Fruit fly (Drosophila melanogaster) whole organism, wandering third instar larva: ENCODE results near the gene CG7231.
A peak's percentile ranks its signal among the peaks of the same experiment; 100 is the strongest.

Experiments used
- CG32264 ChIP-seq: fragments of 200-800 bp; sonication (Bioruptor generic); optimal IDR thresholded peaks from 2 replicates; lab custom pipeline; 2016; ENCODE audit warnings: missing biosample characterization, missing genetic modification characterization
- CG9705 ChIP-seq: fragments of 200-800 bp; sonication (Bioruptor generic); optimal IDR thresholded peaks from 2 replicates; lab custom pipeline; 2018; ENCODE audit warnings: missing biosample characterization, mild to moderate bottlenecking, missing genetic modification characterization
- CrebA ChIP-seq: fragments of 200-800 bp; sonication (Bioruptor generic); optimal IDR thresholded peaks from 2 replicates; lab custom pipeline; 2016; ENCODE audit warnings: missing biosample characterization, mild to moderate bottlenecking, missing genetic modification characterization, borderline replicate concordance
- Dfd ChIP-seq: fragments of >200 bp; optimal IDR thresholded peaks from 2 replicates; lab custom pipeline; 2017; ENCODE audit warnings: missing biosample characterization, missing genetic modification characterization
- Dif ChIP-seq: fragments of 200-275, 200-300 bp; sonication (Bioruptor generic); optimal IDR thresholded peaks from 2 replicates; lab custom pipeline; 2018; ENCODE audit warnings: missing biosample characterization, missing genetic modification characterization; ENCODE audit not compliant: partially characterized antibody
- GATAd ChIP-seq: sonication (Bioruptor generic); optimal IDR thresholded peaks from 2 replicates; lab custom pipeline; 2016; ENCODE audit warnings: missing biosample characterization, missing genetic modification characterization
- HLH106 ChIP-seq: fragments of 200-800 bp; optimal IDR thresholded peaks from 3 replicates; lab custom pipeline; 2019; ENCODE audit warnings: missing biosample characterization, mild to moderate bottlenecking, missing genetic modification characterization, moderate library complexity
- Hnf4 ChIP-seq: fragments of 200-800 bp; sonication (Bioruptor generic); optimal IDR thresholded peaks from 2 replicates; lab custom pipeline; 2016; ENCODE audit warnings: missing biosample characterization, mild to moderate bottlenecking, missing genetic modification characterization
- Hr78 ChIP-seq: fragments of >200 bp; optimal IDR thresholded peaks from 2 replicates; lab custom pipeline; 2017; ENCODE audit warnings: missing biosample characterization, missing genetic modification characterization
- Hr83 ChIP-seq: fragments of 200-300 bp; sonication (Bioruptor generic); optimal IDR thresholded peaks from 2 replicates; lab custom pipeline; 2016; ENCODE audit warnings: missing biosample characterization, mild to moderate bottlenecking, missing genetic modification characterization, moderate library complexity; ENCODE audit not compliant: poor library complexity, severe bottlenecking
- Jra ChIP-seq: sonication (Bioruptor generic); optimal IDR thresholded peaks from 2 replicates; lab custom pipeline; 2016; ENCODE audit warnings: missing biosample characterization, missing genetic modification characterization
- Mio ChIP-seq: sonication (Bioruptor generic); optimal IDR thresholded peaks from 2 replicates; lab custom pipeline; 2016; ENCODE audit warnings: missing biosample characterization, missing genetic modification characterization
- Myc ChIP-seq: fragments of >200 bp; optimal IDR thresholded peaks from 2 replicates; lab custom pipeline; 2017
- N ChIP-seq: fragments of >200 bp; optimal IDR thresholded peaks from 2 replicates; lab custom pipeline; 2018; ENCODE audit warnings: missing biosample characterization, missing external identifiers, missing genetic modification characterization
- OdsH ChIP-seq: fragments of 200-800 bp; sonication (Bioruptor generic); optimal IDR thresholded peaks from 2 replicates; lab custom pipeline; 2016; ENCODE audit warnings: missing biosample characterization, mild to moderate bottlenecking, missing genetic modification characterization
- Rel ChIP-seq, 2 experiments: fragments of 200-800 bp; sonication (Bioruptor generic) in 1 of 2; optimal IDR thresholded peaks; 2 replicates in 1 of 2; 3 replicates in 1 of 2; lab custom pipeline; 2016 to 2019; ENCODE audit warnings: mild to moderate bottlenecking in 2 of 2, missing biosample characterization in 2 of 2, missing genetic modification characterization in 2 of 2, moderate library complexity in 1 of 2
- Sp1 ChIP-seq: fragments of 200-800 bp; sonication (Bioruptor generic); optimal IDR thresholded peaks from 3 replicates; lab custom pipeline; 2019; ENCODE audit warnings: missing biosample characterization, mild to moderate bottlenecking, missing genetic modification characterization, moderate library complexity
- Vsx2 ChIP-seq: fragments of 200-300, 225-300 bp; sonication (Bioruptor generic); optimal IDR thresholded peaks from 2 replicates; lab custom pipeline; 2018; ENCODE audit warnings: missing biosample characterization, missing genetic modification characterization; ENCODE audit not compliant: partially characterized antibody
- br ChIP-seq: fragments of 200-800 bp; sonication (Bioruptor generic); optimal IDR thresholded peaks from 2 replicates; lab custom pipeline; 2016; ENCODE audit warnings: missing biosample characterization, missing genetic modification characterization
- brk ChIP-seq: fragments of 200-800 bp; sonication (Bioruptor generic); optimal IDR thresholded peaks from 2 replicates; lab custom pipeline; 2016; ENCODE audit warnings: missing biosample characterization, mild to moderate bottlenecking, missing genetic modification characterization
- dl ChIP-seq, 2 experiments: fragments of 175-275, 200-275 bp in 1 of 2; fragments of 200-275 bp in 1 of 2; sonication (Bioruptor generic); optimal IDR thresholded peaks; lab custom pipeline; 2018; ENCODE audit warnings: mild to moderate bottlenecking in 2 of 2, missing biosample characterization in 2 of 2, missing genetic modification characterization in 2 of 2, moderate library complexity in 2 of 2; ENCODE audit not compliant: partially characterized antibody in 2 of 2, insufficient read depth in 1 of 2
- dmrt93B ChIP-seq: fragments of 200-800 bp; sonication (Bioruptor generic); optimal IDR thresholded peaks from 2 replicates; lab custom pipeline; 2018; ENCODE audit warnings: missing biosample characterization, mild to moderate bottlenecking, missing genetic modification characterization
- dsf ChIP-seq: sonication (Bioruptor generic); optimal IDR thresholded peaks from 2 replicates; lab custom pipeline; 2016; ENCODE audit warnings: missing biosample characterization, missing genetic modification characterization, borderline replicate concordance
- ey ChIP-seq: fragments of 200-800 bp; sonication (Bioruptor generic); optimal IDR thresholded peaks from 2 replicates; lab custom pipeline; 2016; ENCODE audit warnings: missing biosample characterization, missing genetic modification characterization
- foxo ChIP-seq, 2 experiments: fragments of 200-800 bp; sonication (Bioruptor generic); optimal IDR thresholded peaks; 2 replicates in 1 of 2; 3 replicates in 1 of 2; lab custom pipeline; 2016 to 2017; ENCODE audit warnings: missing biosample characterization in 2 of 2, missing genetic modification characterization in 2 of 2
- fru ChIP-seq: fragments of 200-800 bp; sonication (Bioruptor generic); optimal IDR thresholded peaks from 3 replicates; lab custom pipeline; 2016; ENCODE audit warnings: missing biosample characterization, mild to moderate bottlenecking, missing genetic modification characterization
- h ChIP-seq: fragments of 200-800 bp; sonication (Bioruptor generic); optimal IDR thresholded peaks from 3 replicates; lab custom pipeline; 2016; ENCODE audit warnings: missing biosample characterization, mild to moderate bottlenecking, missing genetic modification characterization
- jim ChIP-seq: fragments of 175-275, 200-325 bp; sonication (Bioruptor generic); optimal IDR thresholded peaks from 2 replicates; lab custom pipeline; 2016; ENCODE audit warnings: missing biosample characterization, mild to moderate bottlenecking, missing genetic modification characterization
- lola ChIP-seq: fragments of >200 bp; optimal IDR thresholded peaks from 2 replicates; lab custom pipeline; 2017; ENCODE audit warnings: missing biosample characterization, missing genetic modification characterization
- pan ChIP-seq: fragments of >200 bp; optimal IDR thresholded peaks from 2 replicates; lab custom pipeline; 2017
- psq ChIP-seq: fragments of 200-800 bp; sonication (Bioruptor generic); optimal IDR thresholded peaks from 3 replicates; lab custom pipeline; 2017; ENCODE audit warnings: missing biosample characterization, mild to moderate bottlenecking, missing genetic modification characterization, moderate library complexity
- rgr ChIP-seq: fragments of 200-800 bp; sonication (Bioruptor generic); optimal IDR thresholded peaks from 3 replicates; lab custom pipeline; 2016; ENCODE audit warnings: missing biosample characterization, mild to moderate bottlenecking, missing genetic modification characterization
- sage ChIP-seq: fragments of 200-800 bp; sonication (Bioruptor generic); optimal IDR thresholded peaks from 2 replicates; lab custom pipeline; 2016; ENCODE audit warnings: missing biosample characterization, mild to moderate bottlenecking, missing genetic modification characterization
- sv ChIP-seq: fragments of 200-800 bp; sonication (Bioruptor generic); optimal IDR thresholded peaks from 3 replicates; lab custom pipeline; 2016; ENCODE audit warnings: missing biosample characterization, missing genetic modification characterization
- tai ChIP-seq: sonication (Bioruptor generic); optimal IDR thresholded peaks from 2 replicates; lab custom pipeline; 2016; ENCODE audit warnings: missing biosample characterization, missing genetic modification characterization
- usp ChIP-seq: fragments of >200 bp; optimal IDR thresholded peaks from 2 replicates; lab custom pipeline; 2017; ENCODE audit warnings: missing biosample characterization, missing genetic modification characterization
- woc ChIP-seq: sonication (Bioruptor generic); optimal IDR thresholded peaks from 2 replicates; lab custom pipeline; 2016; ENCODE audit warnings: missing biosample characterization, mild to moderate bottlenecking, missing genetic modification characterization

Gene CG7231

DNA sequence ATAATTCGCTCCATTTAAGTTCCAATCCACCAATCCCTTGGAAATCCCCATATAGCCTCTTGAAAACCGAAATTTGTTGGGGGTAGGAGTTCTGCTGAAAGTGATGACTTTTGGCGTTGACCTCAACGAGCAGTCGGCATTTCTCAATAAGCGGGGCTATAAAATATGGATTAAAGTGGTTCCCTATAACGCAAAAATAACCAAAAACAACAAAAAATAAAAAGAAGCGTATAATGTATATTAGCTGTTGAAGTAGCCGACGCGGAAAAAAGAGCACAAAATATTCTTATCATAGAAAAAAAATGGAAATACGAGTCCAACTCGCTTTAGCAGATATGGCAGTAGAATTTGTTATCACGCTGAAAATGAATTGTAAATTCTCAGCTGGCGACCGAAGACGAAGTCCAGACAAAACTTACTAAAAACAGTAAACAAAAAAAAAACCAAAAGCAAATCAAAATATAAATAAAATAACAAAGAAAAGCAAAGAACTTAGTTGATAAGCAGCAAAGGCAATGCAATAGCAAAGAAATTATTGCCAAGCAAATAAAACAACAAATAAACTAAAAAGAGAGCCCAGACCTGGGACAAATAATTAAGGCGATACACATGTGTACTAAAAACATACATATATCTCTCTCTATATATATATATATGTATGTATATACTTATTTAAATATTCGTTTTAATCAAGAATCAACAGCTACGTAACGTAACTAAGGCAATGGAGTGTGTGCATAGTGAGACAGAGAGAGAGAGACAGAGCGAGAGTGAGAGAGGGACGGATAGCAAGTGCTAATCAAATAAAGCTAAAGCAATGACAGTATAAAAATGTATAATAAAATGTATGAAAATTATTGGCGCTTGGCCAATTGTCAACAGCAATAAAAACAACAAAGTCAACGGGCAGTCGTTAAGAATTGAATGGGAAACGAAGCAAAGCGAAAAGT is 22.9 kb upstream of the CG7231 start (continued):
- no peak for TF ChIP-seq usp
- no peak for TF ChIP-seq Jra (GFP tag; lab: Kevin White, UChicago)
- no peak for TF ChIP-seq dmrt93B
- no peak for TF ChIP-seq sv
- no peak for TF ChIP-seq dl (GFP tag; optimal IDR thresholded peaks at IDR 0.05; lab: Kevin White, UChicago; ENCODE audit: insufficient read depth in 1 of 2, partially characterized antibody in 2 of 2)
- TF ChIP-seq, all 38 proteins: peak for 14

DNA sequence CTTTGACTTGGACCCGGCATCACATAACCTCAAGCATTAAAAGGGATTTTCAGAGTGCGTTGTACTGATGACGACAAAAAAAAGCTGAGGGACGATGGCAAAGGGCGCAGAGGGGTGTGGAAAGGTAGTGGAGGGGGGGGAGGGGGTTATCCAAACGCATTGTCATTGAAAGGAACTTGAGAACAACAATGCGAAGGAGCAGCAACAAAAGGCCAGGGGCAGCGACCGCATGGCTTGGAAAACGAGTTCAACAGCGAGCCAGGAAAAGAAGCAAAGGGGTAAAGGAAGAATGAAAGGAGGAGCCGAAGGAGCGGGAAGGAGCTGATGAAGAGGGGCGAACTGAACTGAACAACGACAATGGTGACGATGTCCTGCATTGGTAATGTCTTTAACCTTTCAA is 21.5 kb upstream of the CG7231 start:
- TF ChIP-seq GATAd (GFP tag; lab: Kevin White, UChicago) (no peak), Hr78 (GFP tag; lab: Kevin White, UChicago) (no peak), psq (GFP tag; lab: Kevin White, UChicago) (peak; percentile 35), Hnf4 (GFP tag; lab: Kevin White, UChicago) (no peak), OdsH (no peak), fru (GFP tag; lab: Kevin White, UChicago) (no peak), Vsx2 (GFP tag; lab: Kevin White, UChicago) (peak; percentile 44), pan (lab: Kevin White, UChicago) (no peak), br (GFP tag; lab: Kevin White, UChicago) (no peak)

DNA sequence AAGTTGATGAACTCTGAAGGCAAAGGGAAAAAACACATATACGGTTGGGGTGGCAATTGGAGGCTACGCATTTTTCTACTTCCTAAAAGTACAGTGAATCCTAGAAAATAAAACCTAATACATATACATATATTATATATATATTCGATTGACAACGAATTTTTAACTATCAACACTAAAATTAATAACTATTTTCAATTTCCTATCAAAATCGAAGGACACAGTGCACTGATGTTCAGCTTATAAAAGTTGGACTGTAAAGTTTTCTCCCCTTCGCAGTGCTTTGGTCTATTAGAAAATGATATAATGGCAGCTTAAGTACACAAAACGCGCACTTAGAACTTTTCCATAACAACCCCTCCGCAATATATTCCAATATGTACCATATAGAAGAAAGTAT is 20.9 kb upstream of the CG7231 start:
- TF ChIP-seq Jra (GFP tag; lab: Kevin White, UChicago) = no peak
- TF ChIP-seq N (GFP tag; lab: Kevin White, UChicago) = no peak
- TF ChIP-seq pan (lab: Kevin White, UChicago) = no peak
- no peak for TF ChIP-seq OdsH
- no peak for TF ChIP-seq Myc
- no peak for TF ChIP-seq jim (GFP tag; lab: Kevin White, UChicago)
- TF ChIP-seq Dfd (GFP tag; lab: Kevin White, UChicago) = no peak
- no peak for TF ChIP-seq Vsx2 (GFP tag; lab: Kevin White, UChicago)
- no peak for TF ChIP-seq psq (GFP tag; lab: Kevin White, UChicago)
- no peak for TF ChIP-seq foxo (GFP tag; optimal IDR thresholded peaks at IDR 0.05; lab: Kevin White, UChicago)
- TF ChIP-seq Rel (GFP tag; optimal IDR thresholded peaks at IDR 0.05; lab: Kevin White, UChicago) = no peak
- TF ChIP-seq Rel (tag; optimal IDR thresholded peaks at IDR 0.05; lab: Kevin White, UChicago) = no peak
- no peak for TF ChIP-seq Hr78 (GFP tag; lab: Kevin White, UChicago)
- TF ChIP-seq dmrt93B = no peak
- TF ChIP-seq Hnf4 (GFP tag; lab: Kevin White, UChicago) = no peak
- TF ChIP-seq CrebA (GFP tag; lab: Kevin White, UChicago) = no peak
- TF ChIP-seq CG32264 (GFP tag; lab: Kevin White, UChicago) = no peak
- no peak for TF ChIP-seq CG9705 (GFP tag; lab: Kevin White, UChicago)
- TF ChIP-seq Hr83 (GFP tag; lab: Kevin White, UChicago) = no peak
- TF ChIP-seq sage (GFP tag; lab: Kevin White, UChicago) = no peak

DNA sequence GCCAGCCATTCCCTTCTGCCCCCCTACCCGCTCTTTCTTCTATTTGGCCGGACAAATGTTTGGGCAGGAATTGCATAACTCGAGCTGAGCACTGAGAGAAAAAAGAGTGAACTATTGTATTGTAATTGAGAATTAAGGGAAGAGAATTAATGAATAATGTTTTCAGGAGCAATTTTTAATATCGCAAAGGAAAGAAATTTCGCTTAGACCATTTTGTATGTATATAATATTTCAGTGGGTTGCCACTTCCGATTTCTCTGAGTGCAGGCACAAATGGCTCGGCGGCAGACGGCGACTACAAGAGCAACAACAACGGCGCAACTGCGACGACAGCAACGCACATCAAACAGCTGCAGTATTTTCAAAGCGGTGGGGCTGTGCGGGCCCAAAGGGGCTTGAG is 19.1 kb upstream of the CG7231 start:
- no peak for TF ChIP-seq pan (lab: Kevin White, UChicago)
- peak; percentile 12 for TF ChIP-seq sv
- no peak for TF ChIP-seq Jra (GFP tag; lab: Kevin White, UChicago)
- no peak for TF ChIP-seq lola (GFP tag; lab: Kevin White, UChicago)
- peak; percentile 11 for TF ChIP-seq woc
- no peak for TF ChIP-seq dsf (GFP tag; lab: Kevin White, UChicago)
- TF ChIP-seq psq (GFP tag; lab: Kevin White, UChicago) = peak; percentile 48
- peak; percentile 26 for TF ChIP-seq HLH106 (tag; lab: Kevin White, UChicago)
- no peak for TF ChIP-seq CG32264 (GFP tag; lab: Kevin White, UChicago)
- TF ChIP-seq Dif (GFP tag; lab: Kevin White, UChicago) = no peak
- TF ChIP-seq rgr (GFP tag; lab: Kevin White, UChicago) = peak; percentile 67
- peak; percentile 18 for TF ChIP-seq brk
- peak; percentile 57 for TF ChIP-seq br (GFP tag; lab: Kevin White, UChicago)
- TF ChIP-seq dmrt93B = peak; percentile 19
- TF ChIP-seq Sp1 = peak; percentile 48
- no peak for TF ChIP-seq Myc
- TF ChIP-seq CrebA (GFP tag; lab: Kevin White, UChicago) = no peak
- peak in 1 of 2 experiments; percentile 72 for TF ChIP-seq foxo (GFP tag; optimal IDR thresholded peaks at IDR 0.05; lab: Kevin White, UChicago)
- TF ChIP-seq h (GFP tag; lab: Kevin White, UChicago) = peak; percentile 51
- peak; percentile 76 for TF ChIP-seq ey (GFP tag; lab: Kevin White, UChicago)
- TF ChIP-seq Vsx2 (GFP tag; lab: Kevin White, UChicago) = no peak
- peak; percentile 30 for TF ChIP-seq GATAd (GFP tag; lab: Kevin White, UChicago)
- no peak for TF ChIP-seq CG9705 (GFP tag; lab: Kevin White, UChicago)
- no peak for TF ChIP-seq sage (GFP tag; lab: Kevin White, UChicago)
- no peak for TF ChIP-seq usp
- TF ChIP-seq Hr78 (GFP tag; lab: Kevin White, UChicago) = no peak
- TF ChIP-seq Mio (GFP tag; lab: Kevin White, UChicago) = no peak
- no peak for TF ChIP-seq Dfd (GFP tag; lab: Kevin White, UChicago)
- no peak for TF ChIP-seq Hr83 (GFP tag; lab: Kevin White, UChicago)
- no peak for TF ChIP-seq tai (GFP tag; lab: Kevin White, UChicago)
- TF ChIP-seq jim (GFP tag; lab: Kevin White, UChicago) = no peak
- TF ChIP-seq fru (GFP tag; lab: Kevin White, UChicago) = peak; percentile 73
- peak; percentile 59 for TF ChIP-seq Hnf4 (GFP tag; lab: Kevin White, UChicago)
